Fruit fly (Drosophila melanogaster): ENCODE results near the gene nub.

The nub gene

DNA sequence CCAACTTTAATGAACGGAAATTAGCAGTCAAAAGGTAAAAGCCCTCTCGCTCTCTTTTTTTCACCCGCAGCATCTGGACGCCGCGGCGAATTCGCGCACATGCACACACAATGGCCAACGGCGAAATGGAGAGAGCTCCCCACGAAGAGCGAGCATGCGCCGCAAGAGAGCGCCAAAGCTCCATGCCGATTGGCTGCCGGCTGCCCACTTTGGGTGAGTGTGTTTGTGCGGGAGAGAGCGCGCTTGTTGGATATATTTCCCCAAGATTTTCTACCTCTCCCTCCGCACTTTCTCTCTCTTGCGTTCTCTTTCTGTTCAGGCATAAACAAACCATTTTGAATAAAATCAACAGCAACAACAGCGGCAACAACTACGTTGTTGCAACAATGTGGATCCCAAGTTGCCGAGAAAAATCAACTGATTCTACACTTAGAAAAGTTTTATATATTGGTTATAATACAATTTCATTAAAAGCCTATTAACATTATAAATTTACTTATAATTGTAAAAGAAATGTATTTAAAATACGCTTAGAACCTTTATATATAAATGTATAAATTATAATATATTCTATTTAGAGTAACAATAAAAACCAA, 68.4 kb downstream of the nub start (continued):
- TF ChIP-seq Trl (optimal IDR thresholded peaks at IDR 0.05) (peak; percentile 85 to 94), Trl (GFP tag; optimal IDR thresholded peaks at IDR 0.05) (peak; percentile 18), CG14050 (GFP tag; IDR thresholded peaks at IDR 0.05) (no peak), CG34224 (GFP tag; IDR thresholded peaks at IDR 0.05; ENCODE audit: partially characterized antibody) (peak; percentile 51), oc (tag; optimal IDR thresholded peaks at IDR 0.05) (peak; percentile 20), sr (GFP tag; IDR thresholded peaks at IDR 0.05) (peak; percentile 82), Jarid2 (GFP tag; optimal IDR thresholded peaks at IDR 0.05) (peak; percentile 1), CG1832 (GFP tag; optimal IDR thresholded peaks at IDR 0.05) (peak; percentile 0), CG18262 (tag; optimal IDR thresholded peaks at IDR 0.05) (peak; percentile 31), Scr (GFP tag; IDR thresholded peaks at IDR 0.05; ENCODE audit: partially characterized antibody) (no peak), ewg (GFP tag; optimal IDR thresholded peaks at IDR 0.05) (peak; percentile 59), CG7839 (tag; optimal IDR thresholded peaks at IDR 0.05) (peak; percentile 23), CG31441 (GFP tag; IDR thresholded peaks at IDR 0.05) (peak; percentile 40; the same call in 1 of the 2 replicates), gem (tag; optimal IDR thresholded peaks at IDR 0.05) (peak; percentile 37), Nf-YC (tag; optimal IDR thresholded peaks at IDR 0.05) (peak; percentile 98), Nf-YB (GFP tag; optimal IDR thresholded peaks at IDR 0.05) (peak; percentile 98)

DNA sequence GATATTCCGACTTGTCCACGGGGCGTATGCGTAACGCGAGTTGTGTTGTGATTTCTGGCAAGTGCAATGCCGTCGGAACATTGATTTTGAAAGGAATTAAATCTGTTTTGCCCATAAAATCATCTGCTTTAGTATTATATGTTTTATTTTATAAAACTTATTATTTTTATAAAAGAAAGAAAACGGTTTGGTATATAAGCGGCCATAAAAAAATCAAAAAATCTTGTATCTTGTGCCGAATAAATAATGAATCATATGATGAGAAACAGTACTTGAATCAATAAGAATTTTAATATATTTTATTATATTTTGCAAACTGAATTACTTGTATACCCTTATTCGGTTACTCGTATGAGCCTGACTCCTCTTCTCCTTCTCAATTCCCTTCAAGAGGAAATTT, 69.4 kb downstream of the nub start, which contains the start of gene pdm2:
Gene pdm2 (plus strand): TSS at position 301 of the 400 bp plus-strand sequence.
- no peak for TF ChIP-seq vfl (GFP tag; optimal IDR thresholded peaks at IDR 0.05)
- TF ChIP-seq crc (GFP tag; optimal IDR thresholded peaks at IDR 0.05): no peak
- no peak for TF ChIP-seq slbo (GFP tag; IDR thresholded peaks at IDR 0.05)
- no peak for TF ChIP-seq Sox102F (GFP tag; optimal IDR thresholded peaks at IDR 0.05)
- no peak for TF ChIP-seq CG34376 (GFP tag; optimal IDR thresholded peaks at IDR 0.05)
- TF ChIP-seq CG11560 (tag; IDR thresholded peaks at IDR 0.05): no peak
- TF ChIP-seq Six4 (GFP tag; optimal IDR thresholded peaks at IDR 0.05): no peak
- TF ChIP-seq CG12391 (tag; optimal IDR thresholded peaks at IDR 0.05): no peak
- no peak for TF ChIP-seq D19B (GFP tag; optimal IDR thresholded peaks at IDR 0.05)
- no peak for TF ChIP-seq Dbx (GFP tag; IDR thresholded peaks at IDR 0.05)
- TF ChIP-seq CG8765 (GFP tag; IDR thresholded peaks at IDR 0.05): no peak
- TF ChIP-seq ftz-f1 (GFP tag; optimal IDR thresholded peaks at IDR 0.05): no peak
- TF ChIP-seq CG2116 (GFP tag; optimal IDR thresholded peaks at IDR 0.05): no peak

dm6 chr2L:12657337-12657736, 69.9 kb downstream of the nub start:
- TF ChIP-seq Deaf1 (tag; optimal IDR thresholded peaks at IDR 0.05): peak; percentile 71
- no peak for TF ChIP-seq CG10274 (GFP tag; optimal IDR thresholded peaks at IDR 0.05)
- TF ChIP-seq chif (GFP tag; optimal IDR thresholded peaks at IDR 0.05): no peak
- TF ChIP-seq z (GFP tag; IDR thresholded peaks at IDR 0.05): no peak
- no peak for TF ChIP-seq fru (optimal IDR thresholded peaks at IDR 0.05)
- no peak for TF ChIP-seq Ets65A (GFP tag)
- no peak for TF ChIP-seq twi (tag; optimal IDR thresholded peaks at IDR 0.05)
- TF ChIP-seq Doc3 (GFP tag; IDR thresholded peaks at IDR 0.05; ENCODE audit: partially characterized antibody): no peak
- TF ChIP-seq Nf-YC (tag; optimal IDR thresholded peaks at IDR 0.05): peak; percentile 85
- TF ChIP-seq CG8089 (GFP tag; optimal IDR thresholded peaks at IDR 0.05): no peak
- no peak for TF ChIP-seq bab2 (GFP tag; optimal IDR thresholded peaks at IDR 0.05)
- TF ChIP-seq HLHmδ (GFP tag; optimal IDR thresholded peaks at IDR 0.05): no peak
- no peak for TF ChIP-seq gsb (GFP tag; IDR thresholded peaks at IDR 0.05)
- TF ChIP-seq tap (tag; optimal IDR thresholded peaks at IDR 0.05): no peak
- TF ChIP-seq tgo (GFP tag; IDR thresholded peaks at IDR 0.05): no peak
- TF ChIP-seq CG9727 (GFP tag; optimal IDR thresholded peaks at IDR 0.05): no peak
- peak; percentile 78 for TF ChIP-seq cg (GFP tag; optimal IDR thresholded peaks at IDR 0.05)
- TF ChIP-seq Lim3 (GFP tag; IDR thresholded peaks at IDR 0.05): no peak
- TF ChIP-seq CG18619 (GFP tag; optimal IDR thresholded peaks at IDR 0.05): no peak
- TF ChIP-seq cato (GFP tag; optimal IDR thresholded peaks at IDR 0.05; ENCODE audit: borderline replicate concordance): no peak
- TF ChIP-seq CG17361 (GFP tag; IDR thresholded peaks at IDR 0.05): no peak
- no peak for TF ChIP-seq al (GFP tag; IDR thresholded peaks at IDR 0.05)
- no peak for TF ChIP-seq Atf-2 (GFP tag; optimal IDR thresholded peaks at IDR 0.05)
